Fruit fly (Drosophila melanogaster) S2 (cell line): Measurements from ENCODE around the gene amd.

ENCODE experiments used
- CG8478 ChIP-seq: fragments of >200 bp; optimal IDR thresholded peaks from 2 replicates; lab custom pipeline; 2018
- CTCF ChIP-seq, 2 experiments: fragments of >200 bp; optimal IDR thresholded peaks; 2 replicates each; lab custom pipeline; 2018

amd gene

dm6 chr2L:19098668-19099067, 11.3 kb upstream of the amd start:
- TF ChIP-seq CTCF (optimal IDR thresholded peaks at IDR 0.05; lab: Kevin White, UChicago) (no peak), CG8478 (no peak)

dm6 chr2L:19101744-19102143, 8.2 kb upstream of the amd start, which contains the start of the genes CG17344 and CG43731:
CG17344 (plus strand) TSS chr2L:19102044.
CG43731 (plus strand) TSS chr2L:19102044.
- no peak for TF ChIP-seq CG8478
- no peak for TF ChIP-seq CTCF (optimal IDR thresholded peaks at IDR 0.05; lab: Kevin White, UChicago)

DNA sequence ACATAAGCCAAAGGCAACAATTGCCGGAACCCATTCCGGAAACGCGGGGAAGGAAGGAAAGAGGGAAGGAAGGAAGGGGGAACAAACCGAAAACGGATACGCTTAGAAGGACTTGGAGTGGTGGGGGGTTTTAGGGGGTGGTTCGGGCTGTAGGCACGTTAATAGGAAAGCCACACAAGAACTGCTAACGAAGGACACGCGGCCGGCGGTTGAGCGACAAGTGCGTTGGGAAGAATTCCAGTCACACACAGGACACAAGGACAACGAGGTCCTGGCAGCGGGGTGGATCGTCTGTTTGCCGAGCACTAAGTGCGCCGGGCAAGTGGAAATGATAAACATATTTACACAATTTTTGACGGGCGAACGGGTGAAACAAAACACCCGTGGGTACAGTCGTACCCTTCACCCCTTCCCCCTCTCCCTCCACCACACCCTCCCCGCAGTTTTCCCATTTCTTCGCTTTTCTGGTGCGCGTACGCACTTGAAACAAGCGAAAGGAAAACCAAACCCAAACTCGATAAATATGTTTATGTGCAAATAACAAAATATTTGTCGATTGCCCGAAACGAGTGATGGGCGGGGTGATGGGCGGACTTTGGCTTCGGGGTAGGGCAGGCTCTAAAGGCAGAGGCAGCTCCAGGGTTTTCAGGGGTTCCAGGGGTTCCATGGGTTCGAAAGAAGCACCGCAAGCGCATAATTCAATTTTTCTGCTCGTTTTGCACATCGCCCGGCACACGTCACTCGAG, 6.6 kb upstream of the amd start:
- TF ChIP-seq CTCF (optimal IDR thresholded peaks at IDR 0.05; lab: Kevin White, UChicago) (no peak), CG8478 (no peak)

dm6 chr2L:19104383-19104782, 5.6 kb upstream of the amd start:
- TF ChIP-seq CTCF (optimal IDR thresholded peaks at IDR 0.05; lab: Kevin White, UChicago): no peak
- TF ChIP-seq CG8478: no peak

DNA sequence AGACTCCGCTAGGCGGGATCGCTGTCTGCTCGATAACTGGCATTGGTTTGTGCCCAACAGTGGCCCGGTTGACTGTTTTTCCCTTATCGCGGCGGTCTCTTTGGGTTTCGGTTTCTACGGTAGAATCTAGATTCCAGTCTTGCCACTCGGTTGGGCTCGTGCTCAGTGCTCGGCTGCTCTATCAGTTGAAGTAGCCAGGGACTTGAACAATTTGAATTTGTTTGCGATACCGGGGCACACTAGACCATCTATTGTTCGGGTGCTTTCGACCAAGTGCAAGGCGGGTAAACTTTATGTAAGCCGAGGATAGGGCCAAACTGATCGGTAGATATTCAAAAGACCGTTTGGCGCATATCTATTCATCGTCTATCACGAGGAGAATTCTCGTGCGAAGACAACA, 3.7 kb upstream of the amd start:
- TF ChIP-seq CTCF (optimal IDR thresholded peaks at IDR 0.05; lab: Kevin White, UChicago): no peak
- TF ChIP-seq CG8478: no peak

- TF ChIP-seq CTCF (optimal IDR thresholded peaks at IDR 0.05; lab: Kevin White, UChicago) (no peak), CG8478 (no peak)
Measured at dm6 chr2L:19108377-19108876, 1.5 kb upstream of the amd start, which contains the start of gene Lim3. Lim3 (minus strand) TSS chr2L:19108427.

dm6 chr2L:19111137-19111536, 1.2 kb downstream of the amd start:
- TF ChIP-seq CTCF (optimal IDR thresholded peaks at IDR 0.05; lab: Kevin White, UChicago): no peak
- TF ChIP-seq CG8478: no peak

DNA sequence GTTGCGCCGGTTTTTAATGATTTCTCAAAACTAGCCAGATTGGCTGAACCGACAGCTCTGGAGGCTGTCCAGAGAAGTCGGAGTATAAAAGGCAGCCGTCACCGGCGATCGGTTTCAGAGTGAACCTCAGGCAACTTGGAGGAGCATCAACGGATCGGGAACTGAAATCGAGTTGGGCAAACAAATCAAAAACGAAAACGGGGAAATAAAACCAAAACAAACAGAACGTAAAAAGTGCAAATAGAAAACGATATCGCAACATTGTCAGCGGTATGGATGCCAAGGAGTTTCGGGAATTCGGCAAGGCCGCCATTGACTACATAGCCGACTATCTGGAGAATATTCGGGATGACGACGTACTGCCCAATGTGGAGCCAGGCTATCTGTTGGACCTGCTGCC, 1.8 kb downstream of the amd start:
- no peak for TF ChIP-seq CG8478
- no peak for TF ChIP-seq CTCF (optimal IDR thresholded peaks at IDR 0.05; lab: Kevin White, UChicago)

DNA sequence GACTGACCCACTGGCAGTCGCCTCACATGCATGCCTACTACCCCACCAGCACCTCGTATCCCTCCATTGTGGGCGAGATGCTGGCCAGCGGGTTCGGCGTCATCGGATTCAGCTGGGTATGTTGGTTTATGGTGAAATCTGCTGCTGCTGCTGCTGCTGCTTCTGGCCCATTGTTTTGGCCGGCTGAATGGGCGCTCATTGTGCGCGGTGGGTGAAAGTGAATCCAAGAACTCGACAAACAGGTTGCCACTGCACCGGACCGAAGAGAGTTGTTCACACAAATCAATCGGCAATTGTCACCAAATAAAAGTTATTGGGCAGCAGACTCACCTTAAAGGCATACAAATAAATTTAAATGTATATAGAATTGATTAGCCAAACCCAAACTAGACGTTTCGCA, 2.2 kb downstream of the amd start:
- TF ChIP-seq CG8478 (no peak), CTCF (optimal IDR thresholded peaks at IDR 0.05; lab: Kevin White, UChicago) (no peak)

DNA sequence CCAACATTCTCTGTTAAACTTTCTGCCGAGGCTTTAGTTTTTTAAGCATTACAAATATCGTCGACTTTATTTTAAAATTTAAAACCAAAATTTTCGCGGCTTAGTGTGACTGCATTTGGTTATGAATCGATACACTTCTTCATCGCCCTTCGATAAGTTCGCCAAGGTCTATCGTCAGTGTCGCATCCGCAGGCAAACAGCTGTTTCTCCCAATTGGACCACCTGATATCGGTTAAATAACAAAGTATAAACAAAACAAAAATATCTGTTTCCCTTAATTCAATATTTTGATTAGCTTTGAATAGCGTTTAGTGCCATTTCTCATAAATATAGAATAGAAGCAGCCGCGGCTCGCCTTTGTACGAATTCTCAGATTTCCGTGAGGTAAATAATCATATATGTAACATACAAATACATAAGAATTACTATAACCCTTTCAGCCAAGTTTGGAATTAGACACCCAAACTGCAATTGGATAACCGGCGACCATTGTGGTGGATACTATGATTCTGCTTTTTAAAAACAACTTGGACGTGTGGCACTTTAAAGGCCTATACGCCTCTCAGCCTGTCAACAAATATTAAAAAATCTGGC, 4.3 kb downstream of the amd start, which contains the start of gene CG10561:
Gene CG10561 (plus strand): TSS at position 219 of the 594 bp plus-strand sequence.
- TF ChIP-seq CG8478: no peak
- TF ChIP-seq CTCF (optimal IDR thresholded peaks at IDR 0.05; lab: Kevin White, UChicago): no peak

dm6 chr2L:19120196-19120950, 10.4 kb downstream of the amd start, which contains the start of gene Ddc:
Ddc (minus strand) TSS chr2L:19120306.
- TF ChIP-seq CG8478: no peak
- no peak for TF ChIP-seq CTCF (optimal IDR thresholded peaks at IDR 0.05; lab: Kevin White, UChicago)

DNA sequence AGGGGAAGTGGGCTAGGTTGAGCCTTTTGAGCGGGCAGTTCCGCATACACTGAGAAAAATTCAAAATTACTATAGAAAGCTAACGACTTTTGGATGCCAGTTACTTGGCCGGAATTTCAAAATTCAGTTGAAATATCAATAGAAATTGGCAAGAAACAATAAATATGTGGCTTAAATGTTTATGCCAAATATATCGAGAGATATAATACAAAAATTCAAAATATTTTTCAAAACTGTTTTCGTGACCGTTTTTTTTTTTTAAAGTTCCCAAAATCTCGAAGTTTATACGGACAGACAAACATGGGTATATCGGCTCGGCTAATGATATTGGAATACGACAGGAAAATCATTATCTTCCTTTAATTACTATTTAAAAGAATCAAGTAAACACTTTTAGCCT, 11.0 kb downstream of the amd start:
- TF ChIP-seq CG8478 (no peak), CTCF (optimal IDR thresholded peaks at IDR 0.05; lab: Kevin White, UChicago) (no peak)

DNA sequence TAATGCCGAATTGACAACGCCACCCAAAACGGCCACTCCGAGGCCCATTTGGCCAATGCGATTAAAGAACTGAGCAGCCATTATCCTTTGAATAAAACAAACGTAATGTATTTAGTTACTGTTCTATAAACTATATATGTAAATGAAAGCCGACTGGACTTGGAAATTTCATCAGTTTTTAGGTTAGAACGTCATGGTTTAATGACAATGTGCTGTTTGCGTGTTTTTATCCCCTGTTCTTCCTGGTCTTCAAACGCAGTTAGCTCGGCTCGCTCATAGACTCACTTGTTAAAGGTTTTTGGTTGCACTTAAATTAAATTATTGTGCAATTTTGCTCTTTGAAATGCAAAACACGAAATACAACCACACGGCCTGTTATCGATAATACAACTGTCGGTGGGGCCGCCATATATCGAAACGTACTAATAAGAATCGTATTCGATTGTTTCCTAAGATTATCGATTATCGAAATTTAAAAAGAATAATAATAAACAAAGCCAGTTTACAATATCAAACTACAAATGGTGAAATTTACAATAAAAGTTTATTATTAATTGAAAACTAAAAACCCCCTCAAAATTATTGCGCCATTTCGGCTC, 13.6 kb downstream of the amd start, which contains the start of gene Phb1:
Gene Phb1 (minus strand): TSS at position 398 of the 599 bp plus-strand sequence.
- TF ChIP-seq CG8478 (no peak), CTCF (optimal IDR thresholded peaks at IDR 0.05; lab: Kevin White, UChicago) (no peak)

DNA sequence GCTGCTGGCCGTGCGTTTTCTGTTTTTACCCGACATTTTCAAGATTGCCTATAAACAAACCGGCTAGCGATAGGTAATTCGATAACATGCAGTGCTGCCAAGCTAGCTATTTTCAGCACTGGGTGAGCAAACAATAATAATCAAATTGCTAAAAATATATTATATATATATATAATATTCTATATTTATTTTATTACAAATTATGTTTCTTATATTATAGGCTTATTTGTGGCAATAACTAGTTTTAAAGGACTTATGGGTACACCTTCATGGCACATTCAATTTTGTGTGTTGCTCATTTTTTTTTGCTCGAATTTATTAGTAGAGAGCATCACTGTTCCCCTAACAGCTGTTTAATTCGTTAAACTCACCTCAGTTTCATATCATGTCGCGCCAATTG, 16.9 kb downstream of the amd start:
- TF ChIP-seq CG8478 (no peak), CTCF (optimal IDR thresholded peaks at IDR 0.05; lab: Kevin White, UChicago) (no peak)

DNA sequence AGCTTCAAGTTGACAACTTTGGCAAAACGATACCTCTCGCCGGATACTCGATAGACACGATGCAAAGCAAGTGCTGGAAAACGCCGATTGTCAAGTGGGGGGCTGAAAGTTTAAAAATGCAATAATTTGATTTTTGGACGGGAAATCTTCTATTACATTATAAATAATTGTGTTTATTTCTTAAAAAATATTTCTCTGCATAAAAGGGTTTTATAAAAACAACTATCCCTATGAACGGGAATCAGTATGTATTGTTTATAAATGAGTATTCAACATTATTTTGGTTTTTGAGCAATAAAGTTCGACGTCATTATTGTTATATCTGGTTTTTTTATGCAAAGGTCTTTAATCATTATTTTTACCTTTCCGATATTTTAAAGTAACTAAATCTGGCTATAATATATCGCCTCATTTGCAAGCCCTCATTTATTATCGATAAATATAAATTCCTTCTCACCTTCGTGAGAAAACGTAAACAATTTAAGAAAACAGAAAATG, 22.0 kb downstream of the amd start, which contains the start of the genes AsnRS and DCTN6-p27:
Gene AsnRS (minus strand): TSS at position 50 of the 498 bp plus-strand sequence.
Gene DCTN6-p27 (plus strand): TSS at position 419 of the 498 bp plus-strand sequence.
- no peak for TF ChIP-seq CG8478
- no peak for TF ChIP-seq CTCF (optimal IDR thresholded peaks at IDR 0.05; lab: Kevin White, UChicago)
